Worm (Caenorhabditis elegans): ENCODE measurements around the gene flp-1.

DNA sequence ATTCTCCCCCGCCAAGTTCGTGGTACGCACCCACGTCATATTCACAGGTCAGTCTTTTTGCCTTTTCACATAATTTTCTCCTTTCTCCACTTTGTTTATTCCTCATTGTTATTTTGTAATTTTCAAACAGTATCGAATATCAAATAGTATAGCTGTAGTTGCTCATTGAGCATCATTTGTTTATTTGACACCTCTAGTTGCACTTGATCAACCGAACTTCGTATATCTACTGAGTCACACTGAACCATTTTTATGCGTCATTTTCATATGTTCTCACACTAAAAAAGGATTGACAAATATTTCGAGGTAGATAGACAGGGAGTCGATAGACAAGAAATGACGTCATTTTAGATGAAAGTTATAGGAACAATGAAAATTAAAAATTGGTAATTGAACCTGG is 24.3 kb upstream of the flp-1 start:
- TF ChIP-seq nhr-11 (tag; optimal IDR thresholded peaks at IDR 0.05) (no peak), F13H6.1 (tag; optimal IDR thresholded peaks at IDR 0.05) (no peak), pha-4 (tag; optimal IDR thresholded peaks at IDR 0.05) (no peak), ahr-1 (tag; optimal IDR thresholded peaks at IDR 0.05) (no peak), gmeb-2 (tag; optimal IDR thresholded peaks at IDR 0.05) (no peak), hlh-8 (tag; optimal IDR thresholded peaks at IDR 0.05) (no peak), ceh-19 (GFP tag; optimal IDR thresholded peaks at IDR 0.05) (no peak), nfya-1 (tag; optimal IDR thresholded peaks at IDR 0.05) (no peak)

Data from whole organism, late embryonic.